Fruit fly (Drosophila melanogaster): ENCODE results near the gene Ugt316A1.

Gene Ugt316A1

DNA sequence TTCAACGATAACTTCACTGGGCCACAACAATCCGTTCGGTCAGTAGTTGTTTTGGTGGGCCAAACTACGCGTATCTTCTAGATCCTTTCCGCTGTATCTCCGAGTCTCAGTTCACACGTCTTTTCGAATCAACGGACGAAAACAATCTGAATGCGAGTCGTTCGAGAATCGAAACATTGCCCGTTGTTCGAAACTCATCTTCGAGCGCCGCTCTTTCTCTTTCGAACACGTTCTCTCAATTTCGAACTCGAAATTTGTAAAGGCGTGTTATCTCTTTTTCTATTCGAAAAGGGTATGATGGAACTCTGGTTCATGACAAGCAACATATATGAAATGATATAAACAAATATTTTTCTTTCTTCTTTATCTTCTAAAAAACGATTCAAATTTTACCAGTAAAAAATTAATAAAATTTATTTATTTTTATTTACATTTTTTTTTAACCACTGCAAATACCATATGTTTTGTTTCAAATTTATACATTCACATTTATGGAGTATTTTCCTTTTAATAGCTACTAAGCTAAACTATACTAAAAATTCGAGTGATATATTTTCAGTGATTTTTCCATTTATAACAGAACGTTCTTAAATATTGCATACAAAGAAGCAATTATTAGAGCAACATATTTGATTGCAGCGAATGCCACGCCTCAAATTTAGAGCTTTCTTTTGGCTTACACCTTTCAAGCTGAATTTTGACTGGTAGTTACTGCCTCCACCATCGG is 17.2 kb downstream of the Ugt316A1 start, which contains the start of gene nkd:
Gene nkd, minus strand, starts transcription at position 151 of the 727 bp plus-strand sequence.
- no peak for TF ChIP-seq insv (optimal IDR thresholded peaks at IDR 0.05)
- no peak for TF ChIP-seq ttk (optimal IDR thresholded peaks at IDR 0.05)
- TF ChIP-seq h (optimal IDR thresholded peaks at IDR 0.05): no peak
- TF ChIP-seq Myc (optimal IDR thresholded peaks at IDR 0.05): no peak
- no peak for TF ChIP-seq Sin3A (optimal IDR thresholded peaks at IDR 0.05)
- TF ChIP-seq psq (optimal IDR thresholded peaks at IDR 0.05): no peak

DNA sequence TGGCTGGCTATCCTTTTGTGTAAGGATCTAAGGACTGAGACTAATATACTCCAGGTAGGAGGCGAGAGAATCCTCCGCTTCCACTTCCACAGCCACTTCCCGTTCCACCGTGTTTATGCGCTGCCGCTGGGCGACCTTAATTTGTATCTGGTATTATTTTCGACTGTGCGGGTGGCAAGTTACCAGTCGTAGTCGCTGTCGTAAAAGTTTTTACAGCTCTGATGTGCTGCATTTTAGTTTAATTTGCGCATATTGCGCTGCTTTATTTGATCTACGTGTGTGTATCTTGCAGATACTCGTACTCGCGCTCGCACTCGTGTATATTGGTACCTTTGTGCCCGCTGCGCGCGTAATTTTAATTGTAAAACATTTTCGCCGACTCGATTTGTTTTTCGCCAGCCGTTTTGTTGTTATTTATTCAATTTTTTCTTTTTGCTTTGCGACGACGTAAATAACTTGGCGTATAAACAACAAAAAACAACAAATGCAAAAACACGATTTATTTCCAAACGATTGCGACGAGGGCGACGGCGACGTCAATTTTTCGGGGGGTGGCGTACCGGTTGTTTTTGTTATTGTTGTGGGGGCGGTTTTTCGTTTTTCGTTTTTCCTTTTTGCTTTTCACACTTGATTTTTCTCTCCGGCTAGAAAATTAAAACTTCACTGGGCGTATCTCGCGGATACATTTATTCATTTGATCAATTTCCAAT is 17.9 kb downstream of the Ugt316A1 start:
- TF ChIP-seq Myc (optimal IDR thresholded peaks at IDR 0.05): no peak
- no peak for TF ChIP-seq h (optimal IDR thresholded peaks at IDR 0.05)
- no peak for TF ChIP-seq Sin3A (optimal IDR thresholded peaks at IDR 0.05)
- TF ChIP-seq ttk (optimal IDR thresholded peaks at IDR 0.05): no peak
- no peak for TF ChIP-seq psq (optimal IDR thresholded peaks at IDR 0.05)
- TF ChIP-seq insv (optimal IDR thresholded peaks at IDR 0.05): no peak

DNA sequence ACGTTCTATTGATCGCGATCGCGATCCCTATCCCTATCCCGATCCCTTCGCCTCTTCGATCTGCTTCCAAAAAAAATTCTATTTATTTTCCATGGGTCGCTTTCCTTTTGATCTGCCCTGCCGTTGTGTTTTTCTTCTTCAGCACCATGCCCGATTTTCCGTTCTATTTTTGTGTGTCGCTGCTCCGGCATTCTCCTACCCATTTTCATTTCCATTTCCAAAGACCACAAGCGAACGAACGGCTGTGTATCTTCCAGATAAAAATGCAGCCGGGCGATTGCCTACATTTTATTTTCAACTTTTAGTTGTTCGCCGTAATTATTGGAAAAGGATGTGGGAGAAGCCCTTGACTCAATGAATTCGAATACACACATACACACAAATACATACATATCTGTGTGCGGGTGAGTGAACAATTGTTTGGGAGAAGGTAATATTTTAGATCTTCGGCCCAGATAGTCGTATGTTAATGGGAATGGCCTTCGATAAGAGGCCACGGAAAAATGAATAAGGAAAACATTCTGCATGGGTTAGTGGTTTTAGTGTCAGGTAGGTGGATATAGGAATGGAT is 19.1 kb downstream of the Ugt316A1 start:
- no peak for TF ChIP-seq Myc (optimal IDR thresholded peaks at IDR 0.05)
- no peak for TF ChIP-seq h (optimal IDR thresholded peaks at IDR 0.05)
- no peak for TF ChIP-seq ttk (optimal IDR thresholded peaks at IDR 0.05)
- TF ChIP-seq Sin3A (optimal IDR thresholded peaks at IDR 0.05): no peak
- TF ChIP-seq psq (optimal IDR thresholded peaks at IDR 0.05): no peak
- no peak for TF ChIP-seq insv (optimal IDR thresholded peaks at IDR 0.05)

DNA sequence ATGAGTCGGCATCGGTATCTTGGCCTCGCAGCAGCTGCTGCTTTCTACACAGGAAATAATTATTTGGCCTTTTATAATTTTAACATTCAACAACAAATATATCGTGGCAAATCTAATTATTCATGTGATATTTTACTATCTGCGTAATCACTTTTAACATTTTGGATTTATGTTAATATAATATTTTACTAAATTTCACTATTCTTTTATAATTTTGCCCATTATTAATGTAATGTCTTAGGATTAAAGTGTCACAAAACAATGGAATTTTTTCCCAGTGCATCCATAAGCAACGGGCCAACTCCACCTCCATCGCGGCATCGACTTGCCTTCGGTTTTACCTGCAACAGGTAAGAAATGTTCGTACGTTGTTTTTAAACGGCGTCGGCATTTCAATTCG is 20.1 kb downstream of the Ugt316A1 start:
- TF ChIP-seq h (optimal IDR thresholded peaks at IDR 0.05): no peak
- TF ChIP-seq Myc (optimal IDR thresholded peaks at IDR 0.05): no peak
- no peak for TF ChIP-seq insv (optimal IDR thresholded peaks at IDR 0.05)

DNA sequence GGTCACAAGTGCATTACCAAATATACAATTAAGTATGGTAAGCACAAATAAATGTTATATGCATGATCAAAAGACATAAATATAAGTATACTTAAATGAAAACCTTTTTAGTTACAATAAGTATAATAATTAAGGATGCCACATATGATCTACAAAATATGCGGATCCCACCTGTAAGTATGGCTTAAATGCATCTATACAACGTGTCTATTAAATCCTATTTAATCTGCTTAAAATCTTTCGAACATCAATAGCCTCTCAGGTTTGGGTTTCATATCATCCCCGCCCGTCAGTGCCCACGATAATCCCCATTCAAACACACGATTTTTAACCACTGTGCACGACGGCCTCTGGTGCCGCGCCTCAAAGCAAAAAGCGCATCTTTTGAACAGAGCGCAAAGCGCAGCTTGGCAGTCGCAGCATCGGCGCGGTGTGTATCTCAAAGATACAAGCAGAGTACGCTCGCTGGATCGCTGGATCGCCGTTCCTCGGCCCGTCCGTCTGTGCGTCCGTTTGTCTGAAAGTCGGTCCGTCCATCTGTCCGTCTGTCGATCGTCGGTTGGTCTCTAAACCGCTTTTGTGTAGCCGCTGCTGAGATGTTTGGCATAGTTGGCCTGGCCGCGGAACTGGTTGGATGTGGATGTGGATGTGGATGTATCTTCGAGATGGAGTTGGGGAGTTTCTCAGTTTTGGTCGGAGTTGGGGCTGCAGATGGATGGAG is 20.8 kb downstream of the Ugt316A1 start:
- TF ChIP-seq h (optimal IDR thresholded peaks at IDR 0.05) (no peak), ttk (optimal IDR thresholded peaks at IDR 0.05) (no peak), Sin3A (optimal IDR thresholded peaks at IDR 0.05) (no peak), psq (optimal IDR thresholded peaks at IDR 0.05) (no peak), Myc (optimal IDR thresholded peaks at IDR 0.05) (no peak), insv (optimal IDR thresholded peaks at IDR 0.05) (no peak)

DNA sequence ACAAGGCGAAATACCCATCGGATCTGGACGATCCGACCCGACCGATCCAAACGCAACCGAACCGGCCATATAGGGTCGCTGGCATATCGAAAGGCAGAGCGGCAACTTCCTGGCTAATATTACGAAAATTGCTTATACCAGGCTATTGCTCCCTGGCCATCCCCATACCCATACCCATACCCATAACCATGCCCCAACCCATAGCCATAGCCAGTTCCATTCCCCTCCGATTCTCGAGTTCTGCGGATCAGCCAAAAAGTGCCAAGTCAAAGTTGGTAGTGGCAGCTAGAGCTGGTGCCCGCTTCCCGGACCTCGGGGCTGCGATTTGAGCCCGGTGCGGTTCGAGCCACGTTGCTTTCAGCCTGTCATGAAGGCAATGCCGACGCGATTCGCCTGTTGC is 21.5 kb downstream of the Ugt316A1 start:
- TF ChIP-seq h (optimal IDR thresholded peaks at IDR 0.05): no peak
- TF ChIP-seq Sin3A (optimal IDR thresholded peaks at IDR 0.05): no peak

DNA sequence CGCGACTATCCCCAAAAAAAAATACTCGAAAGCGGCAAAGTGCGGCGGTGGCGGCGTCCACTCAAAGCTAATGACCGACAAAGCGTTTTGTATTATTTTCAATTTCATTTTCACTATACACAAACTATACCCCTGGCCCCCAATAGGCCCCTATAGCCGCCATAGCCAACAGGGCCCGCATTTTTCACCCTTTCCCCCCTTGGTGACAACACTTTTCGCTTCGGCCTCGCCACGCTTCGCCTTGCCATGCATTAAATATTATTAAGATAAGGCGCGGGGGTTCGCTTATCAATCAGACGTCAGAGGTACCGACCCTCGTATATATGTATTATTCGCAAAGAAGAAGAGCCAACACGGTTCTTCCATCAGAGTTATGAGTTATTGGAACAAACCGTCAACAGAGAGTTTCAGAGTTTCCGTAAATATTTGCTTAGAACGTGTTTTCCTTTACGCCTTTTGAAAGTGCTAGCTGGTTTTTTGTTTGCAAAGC is 22.4 kb downstream of the Ugt316A1 start:
- TF ChIP-seq ttk (optimal IDR thresholded peaks at IDR 0.05) (no peak), Myc (optimal IDR thresholded peaks at IDR 0.05) (no peak), psq (optimal IDR thresholded peaks at IDR 0.05) (no peak), insv (optimal IDR thresholded peaks at IDR 0.05) (no peak), h (optimal IDR thresholded peaks at IDR 0.05) (no peak), Sin3A (optimal IDR thresholded peaks at IDR 0.05) (no peak)

DNA sequence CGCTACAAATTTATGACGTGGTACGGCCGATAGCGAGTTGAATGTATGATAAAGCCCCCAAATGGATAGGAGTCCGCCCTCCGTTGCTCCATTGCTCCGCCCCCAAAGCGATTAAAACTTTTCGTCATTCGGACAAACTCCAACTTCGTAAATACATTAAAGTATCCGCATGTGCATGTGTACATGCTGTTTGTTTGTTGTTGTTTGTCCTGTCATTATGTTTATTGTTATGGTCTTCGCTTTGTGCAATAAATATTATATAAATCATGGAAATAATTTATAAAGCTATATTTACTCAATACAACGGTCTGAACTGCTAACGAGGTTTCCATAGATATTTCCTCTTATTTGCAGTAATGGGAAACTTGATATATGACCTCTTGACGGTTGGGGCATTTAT is 25.6 kb downstream of the Ugt316A1 start:
- TF ChIP-seq insv (optimal IDR thresholded peaks at IDR 0.05) (no peak), Sin3A (optimal IDR thresholded peaks at IDR 0.05) (no peak)

DNA sequence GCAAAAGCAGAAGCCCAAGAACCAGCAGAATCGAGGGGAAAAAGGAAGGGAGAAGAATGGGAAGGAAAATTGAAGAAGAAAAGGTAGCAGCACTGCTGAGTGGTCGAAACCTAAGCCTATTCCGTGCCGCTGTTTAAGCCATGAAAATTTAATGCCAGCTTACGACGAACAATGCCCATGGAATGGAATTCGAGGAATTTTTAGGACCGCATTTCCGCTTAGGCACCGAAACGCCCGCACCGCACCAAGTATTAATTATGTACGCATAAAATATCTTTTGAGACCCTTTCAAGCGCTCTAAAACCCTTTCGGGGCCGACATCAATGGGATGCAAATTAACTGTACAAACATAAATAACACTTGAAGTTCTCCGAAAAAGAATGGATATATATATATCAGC is 26.5 kb downstream of the Ugt316A1 start:
- TF ChIP-seq psq (optimal IDR thresholded peaks at IDR 0.05): no peak
- no peak for TF ChIP-seq ttk (optimal IDR thresholded peaks at IDR 0.05)
- no peak for TF ChIP-seq Sin3A (optimal IDR thresholded peaks at IDR 0.05)
- TF ChIP-seq Myc (optimal IDR thresholded peaks at IDR 0.05): no peak
- TF ChIP-seq insv (optimal IDR thresholded peaks at IDR 0.05): no peak
- no peak for TF ChIP-seq h (optimal IDR thresholded peaks at IDR 0.05)

- no peak for TF ChIP-seq Sin3A (optimal IDR thresholded peaks at IDR 0.05)
- no peak for TF ChIP-seq psq (optimal IDR thresholded peaks at IDR 0.05)
- TF ChIP-seq insv (optimal IDR thresholded peaks at IDR 0.05): no peak
- no peak for TF ChIP-seq ttk (optimal IDR thresholded peaks at IDR 0.05)
- TF ChIP-seq Myc (optimal IDR thresholded peaks at IDR 0.05): no peak
- no peak for TF ChIP-seq h (optimal IDR thresholded peaks at IDR 0.05)
These were observed 27.3 kb downstream of the Ugt316A1 start for dm6 chr3L:19035163-19035900.

DNA sequence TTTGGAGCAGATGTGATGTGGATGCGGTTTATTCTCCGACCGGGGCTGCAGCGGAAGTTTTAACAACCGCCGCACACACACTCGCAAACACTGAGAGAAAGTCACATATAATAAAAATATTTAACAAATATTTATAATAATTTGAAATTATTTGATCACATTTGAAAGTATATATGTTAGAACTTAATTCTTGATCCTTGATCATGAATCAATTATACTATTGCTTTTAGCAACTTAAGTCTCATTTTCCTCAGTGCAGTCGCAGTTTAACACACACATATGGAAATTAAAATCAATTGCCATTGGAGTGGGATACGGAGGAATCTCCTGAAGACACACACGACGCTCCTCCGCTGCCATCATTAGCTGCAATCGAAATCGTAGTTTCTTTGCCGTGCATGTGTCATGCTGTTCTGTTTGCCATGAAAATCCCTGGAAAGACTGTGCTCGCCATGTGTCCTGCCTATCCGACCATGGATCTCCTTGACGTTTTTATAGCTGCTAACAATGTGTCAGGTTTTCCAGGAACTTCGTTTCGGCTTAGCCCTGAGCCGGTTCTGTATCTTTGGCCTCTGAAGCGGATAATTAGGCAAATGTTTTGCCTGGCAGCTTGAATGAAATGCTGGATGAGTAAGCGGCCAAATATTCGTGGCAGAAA is 29.3 kb downstream of the Ugt316A1 start:
- no peak for TF ChIP-seq ttk (optimal IDR thresholded peaks at IDR 0.05)
- TF ChIP-seq h (optimal IDR thresholded peaks at IDR 0.05): no peak
- TF ChIP-seq Myc (optimal IDR thresholded peaks at IDR 0.05): no peak
- no peak for TF ChIP-seq insv (optimal IDR thresholded peaks at IDR 0.05)

Measured in Kc167 (cell line).